Fruit fly (Drosophila melanogaster) whole organism, prepupa: ENCODE results near the gene CG32633.
A peak's percentile ranks its signal among the peaks of the same experiment; 100 is the strongest.

ENCODE experiments used
- CG10631 ChIP-seq: fragments of 200-800 bp; sonication (Bioruptor generic); optimal IDR thresholded peaks from 2 replicates; lab custom pipeline; 2016; ENCODE audit warnings: missing biosample characterization, missing genetic modification characterization
- CG10669 ChIP-seq: fragments of 200-800 bp; sonication (Bioruptor generic); optimal IDR thresholded peaks from 3 replicates; lab custom pipeline; 2018; ENCODE audit warnings: missing biosample characterization, mild to moderate bottlenecking, missing genetic modification characterization, moderate library complexity
- CG11762 ChIP-seq: fragments of 200-800 bp; sonication (Bioruptor generic); optimal IDR thresholded peaks from 3 replicates; lab custom pipeline; 2016; ENCODE audit warnings: missing biosample characterization, missing genetic modification characterization; ENCODE audit not compliant: insufficient read depth
- CG11902 ChIP-seq: fragments of 200-800 bp; sonication (Bioruptor generic); optimal IDR thresholded peaks from 3 replicates; lab custom pipeline; 2016; ENCODE audit warnings: missing biosample characterization, missing genetic modification characterization
- CG1621 ChIP-seq: fragments of 200-800 bp; sonication (Bioruptor generic); optimal IDR thresholded peaks from 3 replicates; lab custom pipeline; 2018; ENCODE audit warnings: missing biosample characterization, mild to moderate bottlenecking, missing genetic modification characterization
- CG32006 ChIP-seq: fragments of 200-800 bp; sonication (Bioruptor generic); optimal IDR thresholded peaks from 3 replicates; lab custom pipeline; 2017; ENCODE audit warnings: missing biosample characterization, mild to moderate bottlenecking, missing genetic modification characterization
- CG34406 ChIP-seq: fragments of 200-800 bp; sonication (Bioruptor generic); optimal IDR thresholded peaks from 3 replicates; lab custom pipeline; 2016; ENCODE audit warnings: missing biosample characterization, missing genetic modification characterization
- CG3919 ChIP-seq: fragments of 200-800 bp; sonication (Bioruptor generic); optimal IDR thresholded peaks from 3 replicates; lab custom pipeline; 2016; ENCODE audit warnings: missing biosample characterization, missing genetic modification characterization
- CG6163 ChIP-seq: fragments of 200-800 bp; sonication (Bioruptor generic); IDR thresholded peaks from 3 replicates; pipeline ENCODE4 v1.3.6; 2022; ENCODE audit warnings: missing biosample characterization, missing genetic modification characterization
- CG6276 ChIP-seq: fragments of 200-800 bp; sonication (Bioruptor generic); optimal IDR thresholded peaks from 2 replicates; lab custom pipeline; 2017; ENCODE audit warnings: missing biosample characterization, mild to moderate bottlenecking, missing genetic modification characterization
- CG6792 ChIP-seq: fragments of 200-800 bp; sonication (Bioruptor generic); optimal IDR thresholded peaks from 3 replicates; lab custom pipeline; 2016; ENCODE audit warnings: missing biosample characterization, missing genetic modification characterization
- CG6808 ChIP-seq: fragments of 200-800 bp; sonication (Bioruptor generic); optimal IDR thresholded peaks from 3 replicates; lab custom pipeline; 2017; ENCODE audit warnings: missing biosample characterization, missing genetic modification characterization, mild to moderate bottlenecking, moderate library complexity, missing genetic modification reagents
- CG6854 ChIP-seq: fragments of 200-800 bp; sonication (Bioruptor generic); optimal IDR thresholded peaks from 2 replicates; lab custom pipeline; 2017; ENCODE audit warnings: missing biosample characterization, mild to moderate bottlenecking, missing genetic modification characterization
- CG7368 ChIP-seq: fragments of 200-800 bp; sonication (Bioruptor generic); optimal IDR thresholded peaks from 3 replicates; lab custom pipeline; 2016; ENCODE audit warnings: missing biosample characterization, missing genetic modification characterization
- CG8119 ChIP-seq: fragments of 200-800 bp; sonication (Bioruptor generic); IDR thresholded peaks from 3 replicates; pipeline ENCODE4 v1.3.6; 2022; ENCODE audit warnings: missing biosample characterization, missing genetic modification characterization
- CG8632 ChIP-seq: fragments of 200-800 bp; sonication (Bioruptor generic); optimal IDR thresholded peaks from 3 replicates; lab custom pipeline; 2016; ENCODE audit warnings: missing biosample characterization, missing genetic modification characterization
- Eip78C ChIP-seq: fragments of 200-800 bp; sonication (Bioruptor generic); peaks from one replicate; lab custom pipeline; 2016; ENCODE audit warnings: missing biosample characterization, missing genetic modification characterization
- Hr39 ChIP-seq: fragments of 200-800 bp; sonication (Bioruptor generic); optimal IDR thresholded peaks from 2 replicates; lab custom pipeline; 2016; ENCODE audit warnings: missing biosample characterization, missing genetic modification characterization
- Met ChIP-seq: fragments of 200-800 bp; sonication (Bioruptor generic); optimal IDR thresholded peaks from 3 replicates; lab custom pipeline; 2016; ENCODE audit warnings: missing biosample characterization, missing genetic modification characterization
- OdsH ChIP-seq: fragments of 200-800 bp; sonication (Bioruptor generic); optimal IDR thresholded peaks from 3 replicates; lab custom pipeline; 2016; ENCODE audit warnings: missing biosample characterization, missing genetic modification characterization
- Smox ChIP-seq: fragments of 200-800 bp; sonication (Bioruptor generic); optimal IDR thresholded peaks from 3 replicates; lab custom pipeline; 2016; ENCODE audit warnings: missing biosample characterization, missing genetic modification characterization
- Sox102F ChIP-seq: fragments of 200-800 bp; sonication (Bioruptor generic); optimal IDR thresholded peaks from 2 replicates; lab custom pipeline; 2016; ENCODE audit warnings: missing biosample characterization, mild to moderate bottlenecking, missing genetic modification characterization
- Sox15 ChIP-seq: fragments of 200-800 bp; sonication (Bioruptor generic); optimal IDR thresholded peaks from 3 replicates; lab custom pipeline; 2016; ENCODE audit warnings: missing biosample characterization, missing genetic modification characterization
- achi ChIP-seq: fragments of 200-800 bp; sonication (Bioruptor generic); optimal IDR thresholded peaks from 3 replicates; lab custom pipeline; 2016; ENCODE audit warnings: missing biosample characterization, missing genetic modification characterization
- acj6 ChIP-seq: fragments of 200-800 bp; sonication (Bioruptor generic); optimal IDR thresholded peaks from 3 replicates; lab custom pipeline; 2016; ENCODE audit warnings: missing biosample characterization, missing genetic modification characterization
- cyc ChIP-seq: fragments of 200-800 bp; sonication (Bioruptor generic); optimal IDR thresholded peaks from 3 replicates; lab custom pipeline; 2016; ENCODE audit warnings: missing biosample characterization, missing genetic modification characterization
- dac ChIP-seq: fragments of 200-800 bp; sonication (Bioruptor generic); optimal IDR thresholded peaks from 2 replicates; lab custom pipeline; 2017; ENCODE audit warnings: missing biosample characterization, mild to moderate bottlenecking, missing genetic modification characterization
- eg ChIP-seq: fragments of 200-800 bp; sonication (Bioruptor generic); IDR thresholded peaks from 3 replicates; pipeline ENCODE4 v1.3.6; 2022; ENCODE audit warnings: missing biosample characterization, missing genetic modification characterization
- lz ChIP-seq: fragments of 200-800 bp; sonication (Bioruptor generic); optimal IDR thresholded peaks from 3 replicates; lab custom pipeline; 2016; ENCODE audit warnings: missing biosample characterization, missing genetic modification characterization
- net ChIP-seq: fragments of 200-800 bp; sonication (Bioruptor generic); optimal IDR thresholded peaks from 3 replicates; lab custom pipeline; 2016; ENCODE audit warnings: missing biosample characterization, missing genetic modification characterization
- salr ChIP-seq, 2 experiments: fragments of 200-800 bp; sonication (Bioruptor generic); optimal IDR thresholded peaks; 3 replicates each; lab custom pipeline; 2016 to 2018; ENCODE audit warnings: missing biosample characterization in 2 of 2, missing genetic modification characterization in 2 of 2, mild to moderate bottlenecking in 1 of 2
- ss ChIP-seq, 2 experiments: fragments of 200-800 bp; sonication (Bioruptor generic); optimal IDR thresholded peaks; 2 replicates in 1 of 2; 3 replicates in 1 of 2; lab custom pipeline; 2017 to 2018; ENCODE audit warnings: mild to moderate bottlenecking in 2 of 2, missing biosample characterization in 2 of 2, missing genetic modification characterization in 2 of 2, moderate library complexity in 1 of 2
- svp ChIP-seq: fragments of 200-800 bp; sonication (Bioruptor generic); peaks from one replicate; lab custom pipeline; 2016; ENCODE audit warnings: missing biosample characterization, missing genetic modification characterization
- topi ChIP-seq: fragments of 200-800 bp; sonication (Bioruptor generic); optimal IDR thresholded peaks from 3 replicates; lab custom pipeline; 2016; ENCODE audit warnings: missing biosample characterization, missing genetic modification characterization
- vri ChIP-seq: fragments of 200-800 bp; sonication (Bioruptor generic); optimal IDR thresholded peaks from 3 replicates; lab custom pipeline; 2016; ENCODE audit warnings: missing biosample characterization, mild to moderate bottlenecking, missing genetic modification characterization

The CG32633 gene

dm6 chrX:13561371-13561770 is at the start of gene CG32633:
Gene CG32633, plus strand, starts transcription at chrX:13561671.
- TF ChIP-seq vri (GFP tag; lab: Kevin White, UChicago) (peak; percentile 15), eg (GFP tag; lab: Robert Waterston, UW) (no peak), ss (GFP tag; optimal IDR thresholded peaks at IDR 0.05; lab: Kevin White, UChicago) (no peak), topi (no peak), lz (GFP tag; lab: Kevin White, UChicago) (no peak), CG11902 (GFP tag; lab: Kevin White, UChicago) (no peak), svp (GFP tag; lab: Kevin White, UChicago) (no peak), Hr39 (GFP tag; lab: Kevin White, UChicago) (no peak), net (GFP tag; lab: Kevin White, UChicago) (no peak)

dm6 chrX:13527706-13528105 is 33.8 kb upstream of the CG32633 start, which contains the start of gene CG15754:
Gene CG15754, plus strand, starts transcription at chrX:13528006.
- no peak for TF ChIP-seq CG3919 (GFP tag; lab: Kevin White, UChicago)
- no peak for TF ChIP-seq acj6 (GFP tag; lab: Kevin White, UChicago)
- TF ChIP-seq topi, result no peak
- TF ChIP-seq CG11762 (GFP tag; lab: Kevin White, UChicago), result no peak
- no peak for TF ChIP-seq CG10669
- no peak for TF ChIP-seq CG6163 (GFP tag; lab: Robert Waterston, UW)
- TF ChIP-seq Smox (GFP tag; lab: Kevin White, UChicago), result no peak
- TF ChIP-seq CG7368, result no peak
- TF ChIP-seq CG8632 (GFP tag; lab: Kevin White, UChicago), result no peak
- TF ChIP-seq salr (GFP tag; optimal IDR thresholded peaks at IDR 0.05; lab: Kevin White, UChicago), result no peak
- no peak for TF ChIP-seq CG6808 (GFP tag; lab: Kevin White, UChicago)
- no peak for TF ChIP-seq CG6854 (GFP tag; lab: Kevin White, UChicago)
- TF ChIP-seq CG34406 (GFP tag; lab: Kevin White, UChicago), result no peak
- no peak for TF ChIP-seq achi (GFP tag; lab: Kevin White, UChicago)
- no peak for TF ChIP-seq CG6792 (GFP tag; lab: Kevin White, UChicago)
- TF ChIP-seq CG1621 (tag; lab: Kevin White, UChicago), result no peak
- no peak for TF ChIP-seq Sox15 (GFP tag; lab: Kevin White, UChicago)
- TF ChIP-seq svp (GFP tag; lab: Kevin White, UChicago), result no peak

- no peak for TF ChIP-seq Sox15 (GFP tag; lab: Kevin White, UChicago)
- peak; percentile 17 for TF ChIP-seq CG34406 (GFP tag; lab: Kevin White, UChicago)
- TF ChIP-seq CG6854 (GFP tag; lab: Kevin White, UChicago), result no peak
- peak; percentile 23 for TF ChIP-seq Met (GFP tag; lab: Kevin White, UChicago)
- TF ChIP-seq OdsH (GFP tag; lab: Kevin White, UChicago), result peak; percentile 6
- TF ChIP-seq CG6276 (GFP tag; lab: Kevin White, UChicago), result no peak
- peak; percentile 29 for TF ChIP-seq CG10631 (GFP tag; lab: Kevin White, UChicago)
- no peak for TF ChIP-seq dac
- TF ChIP-seq Smox (GFP tag; lab: Kevin White, UChicago), result peak; percentile 3
- TF ChIP-seq Eip78C (GFP tag; lab: Kevin White, UChicago), result peak; percentile 58
- peak; percentile 71 for TF ChIP-seq svp (GFP tag; lab: Kevin White, UChicago)
- peak; percentile 7 for TF ChIP-seq cyc (GFP tag; lab: Kevin White, UChicago)
- no peak for TF ChIP-seq CG8119
- peak; percentile 21 for TF ChIP-seq achi (GFP tag; lab: Kevin White, UChicago)
- TF ChIP-seq Sox102F (GFP tag; lab: Kevin White, UChicago), result peak; percentile 17
- peak; percentile 19 for TF ChIP-seq CG32006 (GFP tag; lab: Kevin White, UChicago)
- TF ChIP-seq CG3919 (GFP tag; lab: Kevin White, UChicago), result peak; percentile 29
- no peak for TF ChIP-seq Hr39 (GFP tag; lab: Kevin White, UChicago)
Measured at dm6 chrX:13529673-13530072, 31.8 kb upstream of the CG32633 start.
